Fruit fly (Drosophila melanogaster) whole organism, wandering third instar larva: Measurements from ENCODE around the gene CG14573.

Experiments
- Abd-B ChIP-seq: fragments of >200 bp; optimal IDR thresholded peaks from 2 replicates; lab custom pipeline; 2017; ENCODE audit warnings: missing biosample characterization, missing genetic modification characterization
- Dfd ChIP-seq: fragments of >200 bp; optimal IDR thresholded peaks from 2 replicates; lab custom pipeline; 2017; ENCODE audit warnings: missing biosample characterization, missing genetic modification characterization
- Dif ChIP-seq: fragments of 200-275, 200-300 bp; sonication (Bioruptor generic); optimal IDR thresholded peaks from 2 replicates; lab custom pipeline; 2018; ENCODE audit warnings: missing biosample characterization, missing genetic modification characterization; ENCODE audit not compliant: partially characterized antibody
- Hr78 ChIP-seq: fragments of >200 bp; optimal IDR thresholded peaks from 2 replicates; lab custom pipeline; 2017; ENCODE audit warnings: missing biosample characterization, missing genetic modification characterization
- Hr83 ChIP-seq: fragments of 200-300 bp; sonication (Bioruptor generic); optimal IDR thresholded peaks from 2 replicates; lab custom pipeline; 2016; ENCODE audit warnings: missing biosample characterization, mild to moderate bottlenecking, missing genetic modification characterization, moderate library complexity; ENCODE audit not compliant: poor library complexity, severe bottlenecking
- Mio ChIP-seq: sonication (Bioruptor generic); optimal IDR thresholded peaks from 2 replicates; lab custom pipeline; 2016; ENCODE audit warnings: missing biosample characterization, missing genetic modification characterization
- Myc ChIP-seq: fragments of >200 bp; optimal IDR thresholded peaks from 2 replicates; lab custom pipeline; 2017
- N ChIP-seq: fragments of >200 bp; optimal IDR thresholded peaks from 2 replicates; lab custom pipeline; 2018; ENCODE audit warnings: missing biosample characterization, missing external identifiers, missing genetic modification characterization
- OdsH ChIP-seq: fragments of 200-800 bp; sonication (Bioruptor generic); optimal IDR thresholded peaks from 2 replicates; lab custom pipeline; 2016; ENCODE audit warnings: missing biosample characterization, mild to moderate bottlenecking, missing genetic modification characterization
- Rel ChIP-seq, 2 experiments: fragments of 200-800 bp; sonication (Bioruptor generic) in 1 of 2; optimal IDR thresholded peaks; 2 replicates in 1 of 2; 3 replicates in 1 of 2; lab custom pipeline; 2016 to 2019; ENCODE audit warnings: mild to moderate bottlenecking in 2 of 2, missing biosample characterization in 2 of 2, missing genetic modification characterization in 2 of 2, moderate library complexity in 1 of 2
- br ChIP-seq: fragments of 200-800 bp; sonication (Bioruptor generic); optimal IDR thresholded peaks from 2 replicates; lab custom pipeline; 2016; ENCODE audit warnings: missing biosample characterization, missing genetic modification characterization
- dl ChIP-seq, 2 experiments: fragments of 175-275, 200-275 bp in 1 of 2; fragments of 200-275 bp in 1 of 2; sonication (Bioruptor generic); optimal IDR thresholded peaks; lab custom pipeline; 2018; ENCODE audit warnings: mild to moderate bottlenecking in 2 of 2, missing biosample characterization in 2 of 2, missing genetic modification characterization in 2 of 2, moderate library complexity in 2 of 2; ENCODE audit not compliant: partially characterized antibody in 2 of 2, insufficient read depth in 1 of 2
- dmrt93B ChIP-seq: fragments of 200-800 bp; sonication (Bioruptor generic); optimal IDR thresholded peaks from 2 replicates; lab custom pipeline; 2018; ENCODE audit warnings: missing biosample characterization, mild to moderate bottlenecking, missing genetic modification characterization
- jim ChIP-seq: fragments of 175-275, 200-325 bp; sonication (Bioruptor generic); optimal IDR thresholded peaks from 2 replicates; lab custom pipeline; 2016; ENCODE audit warnings: missing biosample characterization, mild to moderate bottlenecking, missing genetic modification characterization
- lola ChIP-seq: fragments of >200 bp; optimal IDR thresholded peaks from 2 replicates; lab custom pipeline; 2017; ENCODE audit warnings: missing biosample characterization, missing genetic modification characterization
- pan ChIP-seq: fragments of >200 bp; optimal IDR thresholded peaks from 2 replicates; lab custom pipeline; 2017
- rgr ChIP-seq: fragments of 200-800 bp; sonication (Bioruptor generic); optimal IDR thresholded peaks from 3 replicates; lab custom pipeline; 2016; ENCODE audit warnings: missing biosample characterization, mild to moderate bottlenecking, missing genetic modification characterization
- sv ChIP-seq: fragments of 200-800 bp; sonication (Bioruptor generic); optimal IDR thresholded peaks from 3 replicates; lab custom pipeline; 2016; ENCODE audit warnings: missing biosample characterization, missing genetic modification characterization
- tai ChIP-seq: sonication (Bioruptor generic); optimal IDR thresholded peaks from 2 replicates; lab custom pipeline; 2016; ENCODE audit warnings: missing biosample characterization, missing genetic modification characterization

The CG14573 gene

dm6 chr3L:21773855-21774254 is 40.0 kb downstream of the CG14573 start:
- TF ChIP-seq pan (no peak), Myc (no peak), sv (GFP tag; lab: Kevin White, UChicago) (no peak), br (GFP tag; lab: Kevin White, UChicago) (no peak), Hr83 (GFP tag; lab: Kevin White, UChicago) (no peak), tai (GFP tag; lab: Kevin White, UChicago) (no peak), dmrt93B (GFP tag; lab: Kevin White, UChicago) (no peak), Rel (GFP tag; optimal IDR thresholded peaks at IDR 0.05; lab: Kevin White, UChicago) (no peak), Rel (tag; optimal IDR thresholded peaks at IDR 0.05; lab: Kevin White, UChicago) (no peak), rgr (GFP tag; lab: Kevin White, UChicago) (no peak), lola (no peak), Mio (GFP tag; lab: Kevin White, UChicago) (no peak), Hr78 (no peak), dl (GFP tag; optimal IDR thresholded peaks at IDR 0.05; lab: Kevin White, UChicago; ENCODE audit: insufficient read depth in 1 of 2, partially characterized antibody in 2 of 2) (no peak), N (GFP tag; lab: Kevin White, UChicago) (no peak), Abd-B (GFP tag; lab: Kevin White, UChicago) (no peak), OdsH (GFP tag; lab: Kevin White, UChicago) (no peak), Dfd (GFP tag; lab: Kevin White, UChicago) (no peak), jim (no peak), Dif (no peak)
